Fruit fly (Drosophila melanogaster) whole organism, embryonic: ENCODE data around the gene CG17121.
A peak's percentile ranks its signal among the peaks of the same experiment; 100 is the strongest.

ENCODE experiments used
- Atf3 ChIP-seq: fragments of 200-800 bp; sonication (Bioruptor generic); optimal IDR thresholded peaks from 3 replicates; lab custom pipeline; 2016; ENCODE audit warnings: missing biosample characterization, missing genetic modification characterization
- BEAF-32 ChIP-seq: fragments of 200-800 bp; sonication (Bioruptor generic); optimal IDR thresholded peaks from 3 replicates; lab custom pipeline; 2017; ENCODE audit warnings: missing biosample characterization, missing genetic modification characterization, mild to moderate bottlenecking, moderate library complexity, missing genetic modification reagents
- Bgb ChIP-seq: fragments of 200-800 bp; sonication (Bioruptor generic); IDR thresholded peaks from 2 replicates; pipeline ENCODE4 v1.3.6; 2022; ENCODE audit warnings: missing biosample characterization, missing genetic modification characterization; ENCODE audit not compliant: partially characterized antibody
- Bteb2 ChIP-seq: fragments of 200-800 bp; sonication (Bioruptor generic); optimal IDR thresholded peaks from 2 replicates; lab custom pipeline; 2016; ENCODE audit warnings: missing biosample characterization, missing genetic modification characterization
- CG10147 ChIP-seq: fragments of 200-800 bp; sonication (Bioruptor generic); optimal IDR thresholded peaks from 2 replicates; lab custom pipeline; 2019; ENCODE audit warnings: missing biosample characterization, mild to moderate bottlenecking, missing genetic modification characterization, moderate library complexity
- CG11696 ChIP-seq: fragments of 200-800 bp; sonication (Bioruptor generic); IDR thresholded peaks from 2 replicates; pipeline ENCODE4 v1.3.6; 2022; ENCODE audit warnings: missing biosample characterization, missing genetic modification characterization
- CG12104 ChIP-seq: fragments of 200-800 bp; sonication (Bioruptor generic); optimal IDR thresholded peaks from 3 replicates; lab custom pipeline; 2016; ENCODE audit warnings: missing biosample characterization, missing genetic modification characterization
- CG12942 ChIP-seq: fragments of 200-800 bp; sonication (Bioruptor generic); optimal IDR thresholded peaks from 3 replicates; lab custom pipeline; 2016; ENCODE audit warnings: missing biosample characterization, missing genetic modification characterization
- CG13123 ChIP-seq: fragments of 200-800 bp; sonication (Bioruptor generic); optimal IDR thresholded peaks from 2 replicates; lab custom pipeline; 2016; ENCODE audit warnings: missing biosample characterization, missing genetic modification characterization
- CG14441 ChIP-seq: fragments of 200-800 bp; sonication (Bioruptor generic); IDR thresholded peaks from 2 replicates; pipeline ENCODE4 v1.3.6; 2022; ENCODE audit warnings: missing biosample characterization, missing genetic modification characterization
- CG14710 ChIP-seq: fragments of 200-800 bp; sonication (Bioruptor generic); optimal IDR thresholded peaks from 3 replicates; lab custom pipeline; 2019; ENCODE audit warnings: missing biosample characterization, mild to moderate bottlenecking, missing genetic modification characterization, moderate library complexity
- CG18599 ChIP-seq: fragments of 200-800 bp; sonication (Bioruptor generic); optimal IDR thresholded peaks from 3 replicates; lab custom pipeline; 2017; ENCODE audit warnings: missing biosample characterization, missing genetic modification characterization, mild to moderate bottlenecking, moderate library complexity, missing genetic modification reagents
- CG2678 ChIP-seq: fragments of 200-800 bp; sonication (Bioruptor generic); optimal IDR thresholded peaks from 3 replicates; lab custom pipeline; 2019; ENCODE audit warnings: missing biosample characterization, mild to moderate bottlenecking, missing genetic modification characterization, moderate library complexity
- CG4360 ChIP-seq: fragments of 200-800 bp; sonication (Bioruptor generic); IDR thresholded peaks from 2 replicates; pipeline ENCODE4 v1.3.6; 2022; ENCODE audit warnings: missing biosample characterization, missing genetic modification characterization
- CG6689 ChIP-seq: fragments of 200-800 bp; sonication (Bioruptor generic); IDR thresholded peaks from 2 replicates; pipeline ENCODE4 v1.3.6; 2022; ENCODE audit warnings: missing biosample characterization, missing genetic modification characterization
- CG6791 ChIP-seq: fragments of 200-800 bp; sonication (Bioruptor generic); IDR thresholded peaks from 3 replicates; pipeline ENCODE4 v1.3.6; 2022; ENCODE audit warnings: missing biosample characterization, missing genetic modification characterization; ENCODE audit not compliant: partially characterized antibody
- CG7556 ChIP-seq: fragments of 200-800 bp; sonication (Bioruptor generic); optimal IDR thresholded peaks from 2 replicates; lab custom pipeline; 2017; ENCODE audit warnings: missing biosample characterization, mild to moderate bottlenecking, missing genetic modification characterization
- CG8924 ChIP-seq: fragments of 200-800 bp; optimal IDR thresholded peaks from 3 replicates; lab custom pipeline; 2019; ENCODE audit warnings: missing biosample characterization, mild to moderate bottlenecking, missing genetic modification characterization, moderate library complexity
- CoRest ChIP-seq: fragments of 200-800 bp; sonication (Bioruptor generic); optimal IDR thresholded peaks from 3 replicates; lab custom pipeline; 2018; ENCODE audit warnings: missing biosample characterization, mild to moderate bottlenecking, missing genetic modification characterization, moderate library complexity
- D ChIP-seq, 2 experiments: fragments of 200-800 bp in 1 of 2; fragments of >200 bp in 1 of 2; sonication (Bioruptor generic) in 1 of 2; optimal IDR thresholded peaks; 2 replicates in 1 of 2; 3 replicates in 1 of 2; lab custom pipeline; 2017; ENCODE audit warnings: mild to moderate bottlenecking in 1 of 2, missing biosample characterization in 1 of 2, missing genetic modification characterization in 1 of 2, missing genetic modification reagents in 1 of 2
- E2f1 ChIP-seq: fragments of 200-800 bp; sonication (Bioruptor generic); IDR thresholded peaks from 2 replicates; pipeline ENCODE4 v1.3.6; 2022; ENCODE audit warnings: missing biosample characterization, missing genetic modification characterization
- ERR ChIP-seq: fragments of 200-800 bp; sonication (Bioruptor generic); optimal IDR thresholded peaks from 2 replicates; lab custom pipeline; 2016; ENCODE audit warnings: missing biosample characterization, missing genetic modification characterization
- Elba2 ChIP-seq: fragments of 200-800 bp; sonication (Bioruptor generic); optimal IDR thresholded peaks from 3 replicates; lab custom pipeline; 2016; ENCODE audit warnings: missing biosample characterization, missing genetic modification characterization
- Jarid2 ChIP-seq: fragments of 200-800 bp; sonication (Bioruptor generic); optimal IDR thresholded peaks from 3 replicates; lab custom pipeline; 2017; ENCODE audit warnings: mild to moderate bottlenecking, missing biosample characterization, missing genetic modification reagents, missing genetic modification characterization
- MTF-1 ChIP-seq: fragments of 200-800 bp; sonication (Bioruptor generic); optimal IDR thresholded peaks from 2 replicates; lab custom pipeline; 2018; ENCODE audit warnings: missing biosample characterization, mild to moderate bottlenecking, missing genetic modification characterization, borderline replicate concordance
- Max ChIP-seq: fragments of 200-800 bp; sonication (Bioruptor generic); optimal IDR thresholded peaks from 2 replicates; lab custom pipeline; 2016; ENCODE audit warnings: missing biosample characterization, mild to moderate bottlenecking, missing genetic modification characterization
- Spps ChIP-seq: fragments of 200-800 bp; sonication (Bioruptor generic); optimal IDR thresholded peaks from 2 replicates; lab custom pipeline; 2018; ENCODE audit warnings: missing biosample characterization, mild to moderate bottlenecking, missing genetic modification characterization
- aop ChIP-seq: fragments of 200-800 bp; sonication (Bioruptor generic); IDR thresholded peaks from 2 replicates; pipeline ENCODE4 v1.3.6; 2022; ENCODE audit warnings: missing biosample characterization, missing genetic modification characterization
- bcd ChIP-seq: fragments of 200-800 bp; sonication (Bioruptor generic); optimal IDR thresholded peaks from 2 replicates; lab custom pipeline; 2017; ENCODE audit warnings: missing biosample characterization, mild to moderate bottlenecking, missing genetic modification characterization
- bowl ChIP-seq: fragments of 200-800 bp; sonication (Bioruptor generic); IDR thresholded peaks from 2 replicates; pipeline ENCODE4 v1.3.6; 2022; ENCODE audit warnings: missing biosample characterization, missing genetic modification characterization
- crol ChIP-seq: fragments of 200-800 bp; sonication (Bioruptor generic); IDR thresholded peaks from 2 replicates; pipeline ENCODE4 v1.3.6; 2022; ENCODE audit warnings: missing biosample characterization, missing genetic modification characterization
- dati ChIP-seq: fragments of 200-800 bp; sonication (Bioruptor generic); IDR thresholded peaks from 2 replicates; pipeline ENCODE4 v1.3.6; 2022; ENCODE audit warnings: missing biosample characterization, missing genetic modification characterization
- dysf ChIP-seq: fragments of 200-800 bp; sonication (Bioruptor generic); IDR thresholded peaks from 3 replicates; pipeline ENCODE4 v1.3.6; 2022; ENCODE audit warnings: missing biosample characterization, missing genetic modification characterization
- en ChIP-seq: fragments of 200-800 bp; sonication (Bioruptor generic); optimal IDR thresholded peaks from 2 replicates; lab custom pipeline; 2016; ENCODE audit warnings: missing biosample characterization, missing genetic modification characterization
- eyg ChIP-seq: fragments of 200-800 bp; sonication (Bioruptor generic); optimal IDR thresholded peaks from 3 replicates; lab custom pipeline; 2016; ENCODE audit warnings: missing biosample characterization, missing genetic modification characterization
- gce ChIP-seq: fragments of 200-800 bp; sonication (Bioruptor generic); IDR thresholded peaks from 3 replicates; pipeline ENCODE4 v1.3.6; 2022; ENCODE audit warnings: missing biosample characterization, missing genetic modification characterization
- gsb-n ChIP-seq: fragments of 200-800 bp; sonication (Bioruptor generic); optimal IDR thresholded peaks from 3 replicates; lab custom pipeline; 2018; ENCODE audit warnings: missing biosample characterization, mild to moderate bottlenecking, missing genetic modification characterization
- jigr1 ChIP-seq: fragments of 200-800 bp; sonication (Bioruptor generic); IDR thresholded peaks from 3 replicates; pipeline ENCODE4 v1.3.6; 2022; ENCODE audit warnings: missing biosample characterization, missing genetic modification characterization
- jing ChIP-seq: fragments of 200-800 bp; sonication (Bioruptor generic); optimal IDR thresholded peaks from 2 replicates; lab custom pipeline; 2018; ENCODE audit warnings: missing biosample characterization, mild to moderate bottlenecking, missing genetic modification characterization
- lbe ChIP-seq: fragments of 200-800 bp; sonication (Bioruptor generic); optimal IDR thresholded peaks from 2 replicates; lab custom pipeline; 2016; ENCODE audit warnings: missing biosample characterization, mild to moderate bottlenecking, missing genetic modification characterization
- mld ChIP-seq: fragments of 200-800 bp; sonication (Bioruptor generic); IDR thresholded peaks from 3 replicates; pipeline ENCODE4 v1.3.6; 2022; ENCODE audit warnings: missing biosample characterization, missing genetic modification characterization; ENCODE audit not compliant: partially characterized antibody
- nau ChIP-seq: fragments of 200-800 bp; sonication (Bioruptor generic); optimal IDR thresholded peaks from 3 replicates; lab custom pipeline; 2017; ENCODE audit warnings: missing biosample characterization, mild to moderate bottlenecking, missing genetic modification characterization, missing genetic modification reagents
- phol ChIP-seq: fragments of 200-800 bp; sonication (Bioruptor generic); optimal IDR thresholded peaks from 3 replicates; lab custom pipeline; 2018; ENCODE audit warnings: missing biosample characterization, mild to moderate bottlenecking, missing genetic modification characterization, moderate library complexity
- run ChIP-seq: fragments of 200-800 bp; sonication (Bioruptor generic); optimal IDR thresholded peaks from 3 replicates; lab custom pipeline; 2018; ENCODE audit warnings: missing biosample characterization, mild to moderate bottlenecking, missing genetic modification characterization
- sd ChIP-seq: fragments of 200-800 bp; sonication (Bioruptor generic); optimal IDR thresholded peaks from 3 replicates; lab custom pipeline; 2018; ENCODE audit warnings: missing biosample characterization, mild to moderate bottlenecking, missing genetic modification characterization, moderate library complexity
- sim ChIP-seq: fragments of 200-800 bp; sonication (Bioruptor generic); IDR thresholded peaks from 2 replicates; pipeline ENCODE4 v1.3.6; 2022; ENCODE audit warnings: missing biosample characterization, missing genetic modification characterization
- sisA ChIP-seq: fragments of 200-800 bp; sonication (Bioruptor generic); IDR thresholded peaks from 2 replicates; pipeline ENCODE4 v1.3.6; 2022; ENCODE audit warnings: missing biosample characterization, missing genetic modification characterization
- tll ChIP-seq, 2 experiments: fragments of 200-800 bp in 1 of 2; fragments of >200 bp in 1 of 2; sonication (Bioruptor generic) in 1 of 2; optimal IDR thresholded peaks; 2 replicates each; lab custom pipeline; 2017 to 2019; ENCODE audit warnings: missing biosample characterization in 2 of 2, missing genetic modification characterization in 2 of 2, mild to moderate bottlenecking in 1 of 2, moderate library complexity in 1 of 2
- tup ChIP-seq: fragments of 200-800 bp; sonication (Bioruptor generic); optimal IDR thresholded peaks from 2 replicates; lab custom pipeline; 2016; ENCODE audit warnings: missing biosample characterization, mild to moderate bottlenecking, missing genetic modification characterization, moderate library complexity
- tx ChIP-seq: fragments of 200-800 bp; sonication (Bioruptor generic); optimal IDR thresholded peaks from 2 replicates; lab custom pipeline; 2016; ENCODE audit warnings: missing biosample characterization, missing genetic modification characterization

CG17121 gene

DNA sequence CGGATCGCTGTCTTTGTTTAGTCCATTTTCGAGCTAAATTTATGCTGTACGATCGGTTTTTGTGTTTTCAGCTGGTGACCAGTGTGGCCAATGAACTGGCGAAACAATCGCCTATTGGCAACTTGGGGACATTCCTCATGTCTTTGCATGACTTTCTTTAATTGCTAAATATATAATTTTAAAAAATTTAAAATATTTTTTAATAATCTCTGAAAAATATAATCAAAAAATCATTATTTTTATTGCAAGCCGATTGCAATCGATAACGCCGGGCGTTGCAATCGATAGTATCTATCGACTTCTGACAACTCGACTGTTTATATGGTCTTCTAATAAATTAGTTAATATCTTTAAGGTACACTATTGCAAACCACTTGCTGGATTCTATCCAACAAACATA lies 13.2 kb upstream of the CG17121 start, which contains the start of the genes sav and Ublcp1 (continued):
- TF ChIP-seq CG11696 = no peak
- peak; percentile 74 for TF ChIP-seq CG14710
- TF ChIP-seq en = no peak
- TF ChIP-seq sd (tag; lab: Kevin White, UChicago) = no peak
- TF ChIP-seq gce = no peak
- TF ChIP-seq CG8924 (tag; lab: Kevin White, UChicago) = peak; percentile 54
- TF ChIP-seq Spps (tag; lab: Kevin White, UChicago) = peak; percentile 17
- TF ChIP-seq tll (GFP tag; optimal IDR thresholded peaks at IDR 0.05; lab: Kevin White, UChicago) = no peak
- TF ChIP-seq mld = peak; percentile 80
- TF ChIP-seq sim (GFP tag; lab: Robert Waterston, UW) = no peak
- no peak for TF ChIP-seq CG12104 (GFP tag; lab: Kevin White, UChicago)
- no peak for TF ChIP-seq E2f1 (GFP tag; lab: Robert Waterston, UW)
- no peak for TF ChIP-seq CG18599
- no peak for TF ChIP-seq run (tag; lab: Kevin White, UChicago)
- peak; percentile 30 for TF ChIP-seq CG2678 (tag; lab: Kevin White, UChicago)
- TF ChIP-seq gsb-n (tag; lab: Kevin White, UChicago) = no peak
- TF ChIP-seq CG14441 (GFP tag; lab: Robert Waterston, UW) = no peak
- TF ChIP-seq bowl (GFP tag; lab: Robert Waterston, UW) = no peak
- TF ChIP-seq tx (GFP tag; lab: Kevin White, UChicago) = no peak
- no peak for TF ChIP-seq nau (GFP tag; lab: Kevin White, UChicago)
- TF ChIP-seq CG10147 (GFP tag; lab: Kevin White, UChicago) = no peak
- peak; percentile 53 for TF ChIP-seq CoRest (tag; lab: Kevin White, UChicago)
- peak; percentile 0 for TF ChIP-seq CG12942 (GFP tag; lab: Kevin White, UChicago)
- TF ChIP-seq MTF-1 (GFP tag; lab: Kevin White, UChicago) = no peak
- TF ChIP-seq CG6791 = peak; percentile 88
- TF ChIP-seq bcd (GFP tag; lab: Kevin White, UChicago) = no peak
- TF ChIP-seq jigr1 (GFP tag; lab: Robert Waterston, UW) = no peak
- TF ChIP-seq eyg (GFP tag; lab: Kevin White, UChicago) = no peak
- peak; percentile 76 for TF ChIP-seq BEAF-32
- no peak for TF ChIP-seq D (optimal IDR thresholded peaks at IDR 0.05; lab: Kevin White, UChicago)
- TF ChIP-seq D (GFP tag; optimal IDR thresholded peaks at IDR 0.05; lab: Kevin White, UChicago) = no peak
- TF ChIP-seq dati (GFP tag; lab: Robert Waterston, UW) = no peak
- no peak for TF ChIP-seq CG13123 (GFP tag; lab: Kevin White, UChicago)
- no peak for TF ChIP-seq CG7556 (GFP tag; lab: Kevin White, UChicago)
- TF ChIP-seq phol (tag; lab: Kevin White, UChicago) = peak; percentile 57
- no peak for TF ChIP-seq tup
- peak; percentile 61 for TF ChIP-seq lbe (GFP tag; lab: Kevin White, UChicago)
- no peak for TF ChIP-seq dysf (GFP tag; lab: Robert Waterston, UW)
- TF ChIP-seq crol (GFP tag; lab: Robert Waterston, UW) = no peak
- TF ChIP-seq Bgb (GFP tag; lab: Robert Waterston, UW) = peak; percentile 87
- no peak for TF ChIP-seq CG4360 (GFP tag; lab: Robert Waterston, UW)
- TF ChIP-seq jing (GFP tag; lab: Kevin White, UChicago) = no peak
- TF ChIP-seq Elba2 (GFP tag; lab: Kevin White, UChicago) = peak; percentile 74
- TF ChIP-seq aop = no peak
- TF ChIP-seq CG6689 = 0 out of 2 replicates have a peak, but pooled peaks have one; percentile 18
- no peak for TF ChIP-seq Atf3 (GFP tag; lab: Kevin White, UChicago)
- peak; percentile 25 for TF ChIP-seq Max (GFP tag; lab: Kevin White, UChicago)
- TF ChIP-seq Bteb2 = no peak
- TF ChIP-seq sisA = no peak
- no peak for TF ChIP-seq Jarid2 (GFP tag; lab: Kevin White, UChicago)
- no peak for TF ChIP-seq ERR (GFP tag; lab: Kevin White, UChicago)
